Worm (Caenorhabditis elegans) whole organism, L2 larva: ENCODE results near the gene F23F1.10.

Source experiments
- R02D3.7 ChIP-seq: fragments of 150-350 bp; optimal IDR thresholded peaks from 2 replicates; lab custom pipeline; 2014; ENCODE audit warnings: missing biosample characterization, missing genetic modification characterization
- alr-1 ChIP-seq: fragments of 150-350 bp; optimal IDR thresholded peaks from 2 replicates; lab custom pipeline; 2014; ENCODE audit warnings: missing biosample characterization, missing genetic modification characterization
- ama-1 ChIP-seq: fragments of 150-350 bp; optimal IDR thresholded peaks from 2 replicates; lab custom pipeline; 2018; ENCODE audit warnings: inconsistent platforms
- ceh-16 ChIP-seq: fragments of 150-350 bp; optimal IDR thresholded peaks from 2 replicates; lab custom pipeline; 2014; ENCODE audit warnings: missing biosample characterization, missing genetic modification characterization
- unc-55 ChIP-seq: fragments of 150-350 bp; sonication (generic microtip); optimal IDR thresholded peaks from 3 replicates; lab custom pipeline; 2014; ENCODE audit warnings: missing biosample characterization, missing genetic modification reagents, missing genetic modification characterization

- TF ChIP-seq unc-55 (no peak), ceh-16 (tag; lab: Kevin White, UChicago) (no peak), ama-1 (no peak), R02D3.7 (no peak), alr-1 (tag; lab: Kevin White, UChicago) (no peak)
Observed at ce11 chrII:65484-65883, 23.7 kb upstream of the F23F1.10 start.
